Worm (Caenorhabditis elegans): ENCODE results near the gene snpc-3.4.

snpc-3.4 gene

ce11 chrIII:4004064-4004580 lies 15.7 kb upstream of the snpc-3.4 start, which contains the start of gene tif-1A:
tif-1A (minus strand) TSS chrIII:4004114.
- TF ChIP-seq fkh-8 (tag; optimal IDR thresholded peaks at IDR 0.05) (peak; percentile 62), ztf-11 (tag; optimal IDR thresholded peaks at IDR 0.05) (peak in 1 of 2 experiments; percentile 61), dpl-1 (GFP tag; optimal IDR thresholded peaks at IDR 0.05) (peak; percentile 79 to 85 (median 84)), nhr-11 (tag; optimal IDR thresholded peaks at IDR 0.05) (peak; percentile 18), mdl-1 (tag; optimal IDR thresholded peaks at IDR 0.05) (peak in 1 of 2 experiments; percentile 67), pag-3 (tag; optimal IDR thresholded peaks at IDR 0.05; ENCODE audit: borderline replicate concordance, insufficient read depth) (no peak), sup-37 (GFP tag; optimal IDR thresholded peaks at IDR 0.05) (no peak), ceh-8 (GFP tag; optimal IDR thresholded peaks at IDR 0.05) (peak; percentile 14), pqm-1 (tag; optimal IDR thresholded peaks at IDR 0.05) (no peak), blmp-1 (tag; optimal IDR thresholded peaks at IDR 0.05) (peak; percentile 59), nhr-19 (GFP tag; conservative IDR thresholded peaks at IDR 0.05) (peak; percentile 83), fkh-4 (tag; optimal IDR thresholded peaks at IDR 0.05; ENCODE audit: borderline replicate concordance) (peak; percentile 34), C04F5.9 (tag; optimal IDR thresholded peaks at IDR 0.05) (peak; percentile 64), ztf-4 (tag; optimal IDR thresholded peaks at IDR 0.05) (peak; percentile 31), nhr-237 (tag; optimal IDR thresholded peaks at IDR 0.05) (peak; percentile 13), zip-4 (GFP tag; optimal IDR thresholded peaks at IDR 0.05) (peak; percentile 72), tlp-1 (tag; optimal IDR thresholded peaks at IDR 0.05) (no peak), nhr-90 (tag; optimal IDR thresholded peaks at IDR 0.05; ENCODE audit: poor library complexity) (peak; percentile 92), unc-130 (tag; optimal IDR thresholded peaks at IDR 0.05) (peak; percentile 74), hpl-2 (GFP tag; optimal IDR thresholded peaks at IDR 0.05) (peak; percentile 76), fos-1 (tag; optimal IDR thresholded peaks at IDR 0.05) (peak; percentile 45), alr-1 (tag; optimal IDR thresholded peaks at IDR 0.05; ENCODE audit: borderline replicate concordance) (no peak), irx-1 (tag; optimal IDR thresholded peaks at IDR 0.05) (peak; percentile 77), ces-1 (GFP tag; optimal IDR thresholded peaks at IDR 0.05) (no peak), aly-2 (tag; optimal IDR thresholded peaks at IDR 0.05) (peak; percentile 9), ets-5 (GFP tag; IDR thresholded peaks at IDR 0.05) (no peak), xbp-1 (tag; optimal IDR thresholded peaks at IDR 0.05) (peak; percentile 83), ceh-88 (GFP tag; IDR thresholded peaks at IDR 0.05) (peak; percentile 51; the same call in 1 of the 2 replicates), unc-30 (tag; optimal IDR thresholded peaks at IDR 0.05) (no peak), unc-98 (GFP tag; IDR thresholded peaks at IDR 0.05) (no peak), nhr-77 (tag; optimal IDR thresholded peaks at IDR 0.05) (peak; percentile 37), sox-4 (tag; optimal IDR thresholded peaks at IDR 0.05) (peak; percentile 30), nhr-85 (tag) (peak; percentile 89), unc-86 (tag; optimal IDR thresholded peaks at IDR 0.05) (peak; percentile 76), elt-3 (tag; optimal IDR thresholded peaks at IDR 0.05) (peak in 3 of 6 experiments; percentile 3 to 74 (median 56)), pax-3 (tag; optimal IDR thresholded peaks at IDR 0.05) (peak; percentile 53), elt-2 (tag; optimal IDR thresholded peaks at IDR 0.05) (peak; percentile 90), mep-1 (tag; optimal IDR thresholded peaks at IDR 0.05) (peak; percentile 97), egl-13 (tag; optimal IDR thresholded peaks at IDR 0.05) (peak; percentile 63), C16A3.4 (tag; optimal IDR thresholded peaks at IDR 0.05) (peak; percentile 83), sptf-1 (tag; optimal IDR thresholded peaks at IDR 0.05) (no peak), zag-1 (tag; optimal IDR thresholded peaks at IDR 0.05) (no peak), ceh-90 (tag; optimal IDR thresholded peaks at IDR 0.05) (no peak), mab-9 (GFP tag; IDR thresholded peaks at IDR 0.05) (no peak), ceh-63 (GFP tag; optimal IDR thresholded peaks at IDR 0.05) (no peak), nhr-12 (tag; optimal IDR thresholded peaks at IDR 0.05) (no peak), mef-2 (tag; optimal IDR thresholded peaks at IDR 0.05) (peak; percentile 30), snu-23 (GFP tag; optimal IDR thresholded peaks at IDR 0.05) (peak; percentile 89), rnt-1 (tag; optimal IDR thresholded peaks at IDR 0.05) (peak; percentile 86), nhr-84 (tag; optimal IDR thresholded peaks at IDR 0.05) (no peak), efl-1 (optimal IDR thresholded peaks at IDR 0.05) (peak; percentile 76 to 83), efl-1 (GFP tag; optimal IDR thresholded peaks at IDR 0.05 in 1 of 2) (peak; percentile 78 to 98), ama-1 (optimal IDR thresholded peaks at IDR 0.05) (no peak)
